Fruit fly (Drosophila melanogaster) whole organism, embryonic: ENCODE measurements around the gene Obp99d.

Source experiments
- Ada2b ChIP-seq: fragments of 200-800 bp; sonication (Bioruptor generic); IDR thresholded peaks from 2 replicates; pipeline ENCODE4 v1.3.6; 2022; ENCODE audit warnings: missing biosample characterization, missing genetic modification characterization
- Asciz ChIP-seq: fragments of 200-800 bp; sonication (Bioruptor generic); optimal IDR thresholded peaks from 2 replicates; lab custom pipeline; 2017; ENCODE audit warnings: missing biosample characterization, mild to moderate bottlenecking, missing genetic modification characterization, missing genetic modification reagents
- Atf3 ChIP-seq: fragments of 200-800 bp; sonication (Bioruptor generic); optimal IDR thresholded peaks from 3 replicates; lab custom pipeline; 2016; ENCODE audit warnings: missing biosample characterization, missing genetic modification characterization
- Bgb ChIP-seq: fragments of 200-800 bp; sonication (Bioruptor generic); IDR thresholded peaks from 2 replicates; pipeline ENCODE4 v1.3.6; 2022; ENCODE audit warnings: missing biosample characterization, missing genetic modification characterization; ENCODE audit not compliant: partially characterized antibody
- CG10959 ChIP-seq: fragments of 200-800 bp; sonication (Bioruptor generic); IDR thresholded peaks from 2 replicates; pipeline ENCODE4 v1.3.6; 2022; ENCODE audit warnings: missing biosample characterization, missing genetic modification characterization
- CG12391 ChIP-seq: fragments of 200-800 bp; sonication (Bioruptor generic); optimal IDR thresholded peaks from 3 replicates; lab custom pipeline; 2018; ENCODE audit warnings: missing biosample characterization, mild to moderate bottlenecking, missing genetic modification characterization, moderate library complexity
- CG12942 ChIP-seq: fragments of 200-800 bp; sonication (Bioruptor generic); optimal IDR thresholded peaks from 3 replicates; lab custom pipeline; 2016; ENCODE audit warnings: missing biosample characterization, missing genetic modification characterization
- CG1602 ChIP-seq: fragments of 200-800 bp; sonication (Bioruptor generic); optimal IDR thresholded peaks from 3 replicates; lab custom pipeline; 2016; ENCODE audit warnings: missing biosample characterization, missing genetic modification characterization
- CG17328 ChIP-seq: fragments of 200-800 bp; sonication (Bioruptor generic); IDR thresholded peaks from 2 replicates; pipeline ENCODE4 v1.3.6; 2022; ENCODE audit warnings: missing biosample characterization, missing genetic modification characterization
- CG18764 ChIP-seq: fragments of 200-800 bp; sonication (Bioruptor generic); optimal IDR thresholded peaks from 3 replicates; lab custom pipeline; 2016; ENCODE audit warnings: missing biosample characterization, missing genetic modification characterization
- CG2202 ChIP-seq: fragments of 200-800 bp; sonication (Bioruptor generic); optimal IDR thresholded peaks from 2 replicates; lab custom pipeline; 2018; ENCODE audit warnings: missing biosample characterization, mild to moderate bottlenecking, missing genetic modification characterization
- CG3065 ChIP-seq: fragments of 200-800 bp; sonication (Bioruptor generic); optimal IDR thresholded peaks from 2 replicates; lab custom pipeline; 2016; ENCODE audit warnings: missing biosample characterization, missing genetic modification characterization
- CG31388 ChIP-seq: fragments of 200-800 bp; sonication (Bioruptor generic); optimal IDR thresholded peaks from 2 replicates; lab custom pipeline; 2016; ENCODE audit warnings: missing biosample characterization, missing genetic modification characterization
- CG3847 ChIP-seq: fragments of 200-800 bp; sonication (Bioruptor generic); IDR thresholded peaks from 2 replicates; pipeline ENCODE4 v1.3.6; 2022; ENCODE audit warnings: missing biosample characterization, missing genetic modification characterization
- CG3995 ChIP-seq: fragments of 200-800 bp; sonication (Bioruptor generic); optimal IDR thresholded peaks from 3 replicates; lab custom pipeline; 2016; ENCODE audit warnings: missing biosample characterization, missing genetic modification characterization
- CG4360 ChIP-seq: fragments of 200-800 bp; sonication (Bioruptor generic); IDR thresholded peaks from 2 replicates; pipeline ENCODE4 v1.3.6; 2022; ENCODE audit warnings: missing biosample characterization, missing genetic modification characterization
- CG4617 ChIP-seq: fragments of 200-800 bp; sonication (Bioruptor generic); optimal IDR thresholded peaks from 3 replicates; lab custom pipeline; 2016; ENCODE audit warnings: missing biosample characterization, missing genetic modification characterization, borderline replicate concordance
- CG5953 ChIP-seq: fragments of 200-800 bp; sonication (Bioruptor generic); IDR thresholded peaks from 2 replicates; pipeline ENCODE4 v1.3.6; 2022; ENCODE audit warnings: missing biosample characterization, missing genetic modification characterization
- CG6654 ChIP-seq: fragments of 200-800 bp; sonication (Bioruptor generic); optimal IDR thresholded peaks from 2 replicates; lab custom pipeline; 2017; ENCODE audit warnings: missing biosample characterization, mild to moderate bottlenecking, missing genetic modification characterization
- CG6854 ChIP-seq: fragments of 200-800 bp; sonication (Bioruptor generic); optimal IDR thresholded peaks from 3 replicates; lab custom pipeline; 2017; ENCODE audit warnings: missing biosample characterization, mild to moderate bottlenecking, missing genetic modification characterization
- CG8924 ChIP-seq: fragments of 200-800 bp; optimal IDR thresholded peaks from 3 replicates; lab custom pipeline; 2019; ENCODE audit warnings: missing biosample characterization, mild to moderate bottlenecking, missing genetic modification characterization, moderate library complexity
- CG9727 ChIP-seq: fragments of 200-800 bp; sonication (Bioruptor generic); optimal IDR thresholded peaks from 3 replicates; lab custom pipeline; 2017; ENCODE audit warnings: missing biosample characterization, mild to moderate bottlenecking, missing genetic modification characterization
- CG9932 ChIP-seq: fragments of 200-800 bp; sonication (Bioruptor generic); IDR thresholded peaks from 2 replicates; pipeline ENCODE4 v1.3.6; 2022; ENCODE audit warnings: missing biosample characterization, missing genetic modification characterization
- CTCF ChIP-seq: fragments of 200-800 bp; sonication (Bioruptor generic); optimal IDR thresholded peaks from 2 replicates; lab custom pipeline; 2017; ENCODE audit warnings: missing biosample characterization, mild to moderate bottlenecking, missing genetic modification characterization, moderate library complexity
- Camta ChIP-seq: fragments of 200-800 bp; sonication (Bioruptor generic); optimal IDR thresholded peaks from 2 replicates; lab custom pipeline; 2016; ENCODE audit warnings: missing biosample characterization, missing genetic modification characterization
- Chrac-16 ChIP-seq: fragments of 200-800 bp; sonication (Bioruptor generic); optimal IDR thresholded peaks from 3 replicates; lab custom pipeline; 2016; ENCODE audit warnings: missing biosample characterization, missing genetic modification characterization
- CrebB ChIP-seq: fragments of 200-800 bp; sonication (Bioruptor generic); optimal IDR thresholded peaks from 3 replicates; lab custom pipeline; 2018; ENCODE audit warnings: missing biosample characterization, mild to moderate bottlenecking, missing genetic modification characterization
- D ChIP-seq, 2 experiments: fragments of 200-800 bp in 1 of 2; fragments of >200 bp in 1 of 2; sonication (Bioruptor generic) in 1 of 2; optimal IDR thresholded peaks; 2 replicates in 1 of 2; 3 replicates in 1 of 2; lab custom pipeline; 2017; ENCODE audit warnings: mild to moderate bottlenecking in 1 of 2, missing biosample characterization in 1 of 2, missing genetic modification characterization in 1 of 2, missing genetic modification reagents in 1 of 2
- Dad ChIP-seq: fragments of 200-800 bp; sonication (Bioruptor generic); optimal IDR thresholded peaks from 3 replicates; lab custom pipeline; 2016; ENCODE audit warnings: missing biosample characterization, missing genetic modification characterization
- Dll ChIP-seq: fragments of 200-800 bp; sonication (Bioruptor generic); IDR thresholded peaks from 4 replicates; pipeline ENCODE4 v1.3.6; 2022; ENCODE audit warnings: missing biosample characterization, missing genetic modification characterization; ENCODE audit not compliant: partially characterized antibody
- E2f1 ChIP-seq: fragments of 200-800 bp; sonication (Bioruptor generic); IDR thresholded peaks from 2 replicates; pipeline ENCODE4 v1.3.6; 2022; ENCODE audit warnings: missing biosample characterization, missing genetic modification characterization
- GATAe ChIP-seq: fragments of 200-800 bp; sonication (Bioruptor generic); conservative IDR thresholded peaks from 2 replicates; pipeline ENCODE4 v1.3.6; 2022; ENCODE audit warnings: missing biosample characterization, missing genetic modification characterization
- Spps ChIP-seq: fragments of 200-800 bp; sonication (Bioruptor generic); optimal IDR thresholded peaks from 2 replicates; lab custom pipeline; 2018; ENCODE audit warnings: missing biosample characterization, mild to moderate bottlenecking, missing genetic modification characterization
- ab ChIP-seq: fragments of 200-800 bp; sonication (Bioruptor generic); optimal IDR thresholded peaks from 2 replicates; lab custom pipeline; 2016; ENCODE audit warnings: missing biosample characterization, missing genetic modification characterization
- crp ChIP-seq, 2 experiments: fragments of 200-800 bp; sonication (Bioruptor generic); optimal IDR thresholded peaks; 2 replicates in 1 of 2; 3 replicates in 1 of 2; lab custom pipeline; 2017; ENCODE audit warnings: missing biosample characterization in 2 of 2, missing genetic modification characterization in 2 of 2, mild to moderate bottlenecking in 1 of 2, moderate library complexity in 1 of 2
- emc ChIP-seq: fragments of 200-800 bp; sonication (Bioruptor generic); optimal IDR thresholded peaks from 2 replicates; lab custom pipeline; 2016; ENCODE audit warnings: missing biosample characterization, missing genetic modification characterization
- eve ChIP-seq, 2 experiments: fragments of >200 bp; optimal IDR thresholded peaks; 2 replicates each; lab custom pipeline; 2017; ENCODE audit warnings: missing biosample characterization in 2 of 2, missing genetic modification characterization in 2 of 2
- gcm2 ChIP-seq: fragments of 200-800 bp; sonication (Bioruptor generic); optimal IDR thresholded peaks from 2 replicates; lab custom pipeline; 2016; ENCODE audit warnings: missing biosample characterization, missing genetic modification characterization
- gfzf ChIP-seq: fragments of 200-800 bp; sonication (Bioruptor generic); optimal IDR thresholded peaks from 2 replicates; lab custom pipeline; 2016; ENCODE audit warnings: missing biosample characterization, mild to moderate bottlenecking, missing genetic modification characterization, moderate library complexity
- gsb ChIP-seq: fragments of 200-800 bp; sonication (Bioruptor generic); IDR thresholded peaks from 2 replicates; pipeline ENCODE4 v1.3.6; 2022; ENCODE audit warnings: missing biosample characterization, missing genetic modification characterization
- row ChIP-seq: fragments of 200-800 bp; sonication (Bioruptor generic); IDR thresholded peaks from 3 replicates; pipeline ENCODE4 v1.3.6; 2022; ENCODE audit warnings: missing biosample characterization, missing genetic modification characterization
- schlank ChIP-seq: fragments of 200-800 bp; sonication (Bioruptor generic); optimal IDR thresholded peaks from 2 replicates; lab custom pipeline; 2018; ENCODE audit warnings: missing biosample characterization, mild to moderate bottlenecking, missing genetic modification characterization
- sd ChIP-seq: fragments of 200-800 bp; sonication (Bioruptor generic); optimal IDR thresholded peaks from 3 replicates; lab custom pipeline; 2018; ENCODE audit warnings: missing biosample characterization, mild to moderate bottlenecking, missing genetic modification characterization, moderate library complexity
- sens ChIP-seq: fragments of 200-800 bp; sonication (Bioruptor generic); peaks from one replicate; lab custom pipeline; 2016; ENCODE audit warnings: missing biosample characterization, missing genetic modification characterization
- sim ChIP-seq: fragments of 200-800 bp; sonication (Bioruptor generic); IDR thresholded peaks from 2 replicates; pipeline ENCODE4 v1.3.6; 2022; ENCODE audit warnings: missing biosample characterization, missing genetic modification characterization
- sisA ChIP-seq: fragments of 200-800 bp; sonication (Bioruptor generic); IDR thresholded peaks from 2 replicates; pipeline ENCODE4 v1.3.6; 2022; ENCODE audit warnings: missing biosample characterization, missing genetic modification characterization
- tna ChIP-seq: fragments of 200-800 bp; sonication (Bioruptor generic); IDR thresholded peaks from 2 replicates; pipeline ENCODE4 v1.3.6; 2022; ENCODE audit warnings: missing biosample characterization, missing genetic modification characterization; ENCODE audit not compliant: partially characterized antibody
- unpg ChIP-seq: fragments of 200-800 bp; sonication (Bioruptor generic); optimal IDR thresholded peaks from 3 replicates; lab custom pipeline; 2018; ENCODE audit warnings: missing biosample characterization, mild to moderate bottlenecking, missing genetic modification characterization, moderate library complexity
- vvl ChIP-seq: fragments of 200-800 bp; sonication (Bioruptor generic); IDR thresholded peaks from 2 replicates; pipeline ENCODE4 v1.3.6; 2022; ENCODE audit warnings: missing biosample characterization, missing genetic modification characterization
- wor ChIP-seq: fragments of 200-800 bp; sonication (Bioruptor generic); IDR thresholded peaks from 2 replicates; pipeline ENCODE4 v1.3.6; 2022; ENCODE audit warnings: missing biosample characterization, missing genetic modification characterization

Gene Obp99d

DNA sequence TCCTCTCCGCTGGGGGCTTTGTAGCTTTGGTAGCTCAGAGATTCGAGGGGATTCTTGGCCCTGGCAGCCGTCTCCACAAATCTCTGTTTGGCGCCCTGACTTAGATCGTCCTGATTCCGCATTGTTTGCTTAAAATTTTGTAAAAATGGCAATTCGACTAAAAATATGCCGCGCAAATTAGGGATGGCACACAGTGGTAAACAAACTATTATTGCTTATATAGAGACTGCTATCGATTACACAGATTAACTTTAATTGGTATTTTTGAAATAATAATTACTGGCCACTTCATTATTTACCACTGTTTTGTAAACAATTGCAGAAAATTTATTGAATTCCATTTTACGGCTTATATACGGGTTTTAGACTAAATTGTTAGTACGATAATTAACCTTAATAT, 10.4 kb downstream of the Obp99d start, which contains the start of the genes Naa40 and CG18731 (continued):
- TF ChIP-seq CG3847 (GFP tag; lab: Robert Waterston, UW): peak; percentile 59
- TF ChIP-seq gfzf (GFP tag; lab: Kevin White, UChicago): peak; percentile 77
- peak; percentile 39; the same call in 1 of the 3 replicates for TF ChIP-seq row (GFP tag; lab: Robert Waterston, UW)
- no peak for TF ChIP-seq gsb
- TF ChIP-seq CG31388 (GFP tag; lab: Kevin White, UChicago): no peak
- TF ChIP-seq Bgb (GFP tag; lab: Robert Waterston, UW): peak; percentile 71
- no peak for TF ChIP-seq emc (GFP tag; lab: Kevin White, UChicago)
- TF ChIP-seq GATAe: no peak
- TF ChIP-seq wor (GFP tag; lab: Robert Waterston, UW): no peak
- TF ChIP-seq CG12391 (tag; lab: Kevin White, UChicago): no peak
- TF ChIP-seq E2f1 (GFP tag; lab: Robert Waterston, UW): peak; percentile 73

DNA sequence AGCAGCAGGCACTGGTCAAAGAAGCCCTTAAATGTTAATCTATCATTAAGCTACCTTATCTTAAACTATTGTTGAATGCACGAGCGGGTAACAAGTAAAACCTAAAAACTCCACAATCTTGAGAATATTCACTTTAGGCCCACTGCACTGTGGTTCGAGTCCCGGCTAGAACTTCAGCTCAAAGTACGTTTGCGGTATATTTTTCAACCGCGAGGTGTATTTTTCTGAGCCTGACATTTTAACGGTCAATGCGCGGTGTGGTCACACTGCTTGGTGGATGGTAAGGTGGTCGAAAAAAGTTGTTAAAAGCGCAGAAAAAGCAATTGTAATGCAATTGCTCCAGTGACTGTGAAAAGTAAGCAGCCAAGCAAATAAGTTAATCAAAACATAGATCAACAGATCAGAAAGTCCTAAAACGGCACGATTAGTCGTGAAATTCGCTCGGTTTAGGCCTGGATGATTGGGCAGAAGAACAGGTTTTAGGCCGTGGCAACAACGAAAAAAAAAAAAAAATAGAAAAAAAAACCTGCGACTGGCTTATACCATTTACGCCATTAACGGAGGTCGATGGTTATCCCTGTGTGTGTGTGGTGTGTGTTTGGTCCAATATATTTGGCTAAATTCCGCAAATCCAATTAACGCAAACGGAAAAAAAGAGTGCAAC, 11.4 kb downstream of the Obp99d start, which contains the start of gene Kul:
Gene Kul (plus strand): TSS at position 254 of the 664 bp plus-strand sequence.
- TF ChIP-seq D (optimal IDR thresholded peaks at IDR 0.05; lab: Kevin White, UChicago) (no peak), D (GFP tag; optimal IDR thresholded peaks at IDR 0.05; lab: Kevin White, UChicago) (no peak), Camta (no peak), CrebB (tag; lab: Kevin White, UChicago) (no peak), CG6654 (GFP tag; lab: Kevin White, UChicago) (no peak), Chrac-16 (GFP tag; lab: Kevin White, UChicago) (peak; percentile 1), ab (GFP tag; lab: Kevin White, UChicago) (no peak), schlank (tag; lab: Kevin White, UChicago) (no peak), CTCF (GFP tag; lab: Kevin White, UChicago) (peak; percentile 27), eve (GFP tag; optimal IDR thresholded peaks at IDR 0.05; lab: Kevin White, UChicago) (no peak), CG5953 (GFP tag; lab: Robert Waterston, UW) (no peak), CG12942 (GFP tag; lab: Kevin White, UChicago) (no peak), Ada2b (GFP tag; lab: Robert Waterston, UW) (no peak), Atf3 (GFP tag; lab: Kevin White, UChicago) (no peak), tna (GFP tag; lab: Robert Waterston, UW) (no peak), CG2202 (tag; lab: Kevin White, UChicago) (no peak), CG9932 (GFP tag; lab: Robert Waterston, UW) (peak; percentile 29; the same call in 1 of the 2 replicates), unpg (GFP tag; lab: Kevin White, UChicago) (no peak), CG9727 (GFP tag; lab: Kevin White, UChicago) (no peak), CG8924 (tag; lab: Kevin White, UChicago) (no peak), CG4617 (GFP tag; lab: Kevin White, UChicago) (peak; percentile 5), CG10959 (GFP tag; lab: Robert Waterston, UW) (no peak), CG17328 (GFP tag; lab: Robert Waterston, UW) (no peak), sens (GFP tag; lab: Kevin White, UChicago) (no peak), CG4360 (no peak), CG3995 (GFP tag; lab: Kevin White, UChicago) (peak; percentile 9), CG6854 (no peak), CG1602 (no peak), Dll (GFP tag; lab: Robert Waterston, UW) (no peak), sisA (GFP tag; lab: Robert Waterston, UW) (no peak), Spps (tag; lab: Kevin White, UChicago) (no peak), gcm2 (GFP tag; lab: Kevin White, UChicago) (peak; percentile 9), sd (tag; lab: Kevin White, UChicago) (no peak), crp (GFP tag; optimal IDR thresholded peaks at IDR 0.05; lab: Kevin White, UChicago) (no peak), vvl (GFP tag; lab: Robert Waterston, UW) (0 out of 2 replicates have a peak, but pooled peaks have one; percentile 33), Asciz (GFP tag; lab: Kevin White, UChicago) (no peak), CG18764 (GFP tag; lab: Kevin White, UChicago) (no peak), sim (GFP tag; lab: Robert Waterston, UW) (no peak), CG3065 (GFP tag; lab: Kevin White, UChicago) (no peak), Dad (no peak)
